Worm (Caenorhabditis elegans): Measurements from ENCODE around the gene adr-2.

ce11 chrIII:7189581-7190128 is 43.0 kb downstream of the adr-2 start, which contains the start of gene rps-21:
- TF ChIP-seq cnd-1 (tag; optimal IDR thresholded peaks at IDR 0.05) (no peak), snpc-4 (tag; optimal IDR thresholded peaks at IDR 0.05) (no peak)

Measured in whole organism, mixed stage, embryonic.